Worm (Caenorhabditis elegans): ENCODE data around the gene lips-10.

ce11 chrII:8404748-8405147 lies 34.2 kb upstream of the lips-10 start, which contains the start of gene skpo-1:
- TF ChIP-seq nhr-2 (tag; optimal IDR thresholded peaks at IDR 0.05): no peak
- TF ChIP-seq bed-3 (GFP tag; optimal IDR thresholded peaks at IDR 0.05): no peak
- TF ChIP-seq lsy-2 (tag; optimal IDR thresholded peaks at IDR 0.05): no peak
- TF ChIP-seq unc-62 (GFP tag; optimal IDR thresholded peaks at IDR 0.05): no peak
- no peak for TF ChIP-seq blmp-1 (tag; optimal IDR thresholded peaks at IDR 0.05)
- no peak for TF ChIP-seq hlh-1 (tag; optimal IDR thresholded peaks at IDR 0.05)
- no peak for TF ChIP-seq snpc-4 (tag; optimal IDR thresholded peaks at IDR 0.05)
- TF ChIP-seq nhr-76 (tag; optimal IDR thresholded peaks at IDR 0.05): no peak
- no peak for TF ChIP-seq ces-1 (GFP tag; optimal IDR thresholded peaks at IDR 0.05)
